Fruit fly (Drosophila melanogaster) whole organism, embryonic: ENCODE measurements around the gene spn-E.

Experiments
- Blimp-1 ChIP-seq: fragments of 200-800 bp; sonication (Bioruptor generic); optimal IDR thresholded peaks from 3 replicates; lab custom pipeline; 2018; ENCODE audit warnings: missing biosample characterization, missing genetic modification characterization, mild to moderate bottlenecking, moderate library complexity, missing genetic modification reagents
- CG10462 ChIP-seq: fragments of 200-800 bp; sonication (Bioruptor generic); optimal IDR thresholded peaks from 2 replicates; lab custom pipeline; 2016; ENCODE audit warnings: missing biosample characterization, missing genetic modification characterization
- ERR ChIP-seq: fragments of 200-800 bp; sonication (Bioruptor generic); optimal IDR thresholded peaks from 2 replicates; lab custom pipeline; 2016; ENCODE audit warnings: missing biosample characterization, missing genetic modification characterization
- Nf-YA ChIP-seq: fragments of 200-800 bp; sonication (Bioruptor generic); IDR thresholded peaks from 2 replicates; pipeline ENCODE4 v1.3.6; 2022; ENCODE audit warnings: missing biosample characterization, missing genetic modification characterization
- Scr ChIP-seq: fragments of 200-800 bp; sonication (Bioruptor generic); IDR thresholded peaks from 2 replicates; pipeline ENCODE4 v1.3.6; 2022; ENCODE audit warnings: missing biosample characterization, missing genetic modification characterization; ENCODE audit not compliant: partially characterized antibody
- bcd ChIP-seq: fragments of 200-800 bp; sonication (Bioruptor generic); optimal IDR thresholded peaks from 2 replicates; lab custom pipeline; 2017; ENCODE audit warnings: missing biosample characterization, mild to moderate bottlenecking, missing genetic modification characterization
- bsh ChIP-seq, 2 experiments: fragments of 200-800 bp; sonication (Bioruptor generic); optimal IDR thresholded peaks; 2 replicates each; lab custom pipeline; 2017 to 2018; ENCODE audit warnings: mild to moderate bottlenecking in 2 of 2, missing biosample characterization in 2 of 2, missing genetic modification characterization in 2 of 2, moderate library complexity in 1 of 2
- ems ChIP-seq: fragments of 200-800 bp; sonication (Bioruptor generic); optimal IDR thresholded peaks from 3 replicates; lab custom pipeline; 2016; ENCODE audit warnings: missing biosample characterization, missing genetic modification characterization
- row ChIP-seq: fragments of 200-800 bp; sonication (Bioruptor generic); IDR thresholded peaks from 3 replicates; pipeline ENCODE4 v1.3.6; 2022; ENCODE audit warnings: missing biosample characterization, missing genetic modification characterization
- zen2 ChIP-seq: fragments of 200-800 bp; sonication (Bioruptor generic); IDR thresholded peaks from 3 replicates; pipeline ENCODE4 v1.3.6; 2022; ENCODE audit warnings: missing biosample characterization, missing genetic modification characterization; ENCODE audit not compliant: partially characterized antibody
- zfh1 ChIP-seq: fragments of 200-800 bp; sonication (Bioruptor generic); IDR thresholded peaks from 3 replicates; pipeline ENCODE4 v1.3.6; 2022; ENCODE audit warnings: missing biosample characterization, missing genetic modification characterization

dm6 chr3R:15810369-15810768 is 26.9 kb upstream of the spn-E start:
- no peak for TF ChIP-seq row
- TF ChIP-seq Blimp-1 (GFP tag; lab: Kevin White, UChicago): no peak
- TF ChIP-seq CG10462 (GFP tag; lab: Kevin White, UChicago): no peak
- TF ChIP-seq Scr (GFP tag; lab: Robert Waterston, UW): no peak
- TF ChIP-seq bsh (GFP tag; optimal IDR thresholded peaks at IDR 0.05; lab: Kevin White, UChicago): no peak
- TF ChIP-seq zen2 (GFP tag; lab: Robert Waterston, UW): no peak
- no peak for TF ChIP-seq ERR (GFP tag; lab: Kevin White, UChicago)
- TF ChIP-seq ems (GFP tag; lab: Kevin White, UChicago): no peak
- no peak for TF ChIP-seq Nf-YA (GFP tag; lab: Robert Waterston, UW)
- no peak for TF ChIP-seq bcd
- no peak for TF ChIP-seq zfh1 (GFP tag; lab: Robert Waterston, UW)
